Worm (Caenorhabditis elegans) whole organism, L2 larva: ENCODE measurements around the gene unc-47.

Experiments
- R02D3.7 ChIP-seq: fragments of 150-350 bp; optimal IDR thresholded peaks from 2 replicates; lab custom pipeline; 2014; ENCODE audit warnings: missing biosample characterization, missing genetic modification characterization
- ama-1 ChIP-seq: fragments of 150-350 bp; optimal IDR thresholded peaks from 2 replicates; lab custom pipeline; 2018; ENCODE audit warnings: inconsistent platforms

DNA sequence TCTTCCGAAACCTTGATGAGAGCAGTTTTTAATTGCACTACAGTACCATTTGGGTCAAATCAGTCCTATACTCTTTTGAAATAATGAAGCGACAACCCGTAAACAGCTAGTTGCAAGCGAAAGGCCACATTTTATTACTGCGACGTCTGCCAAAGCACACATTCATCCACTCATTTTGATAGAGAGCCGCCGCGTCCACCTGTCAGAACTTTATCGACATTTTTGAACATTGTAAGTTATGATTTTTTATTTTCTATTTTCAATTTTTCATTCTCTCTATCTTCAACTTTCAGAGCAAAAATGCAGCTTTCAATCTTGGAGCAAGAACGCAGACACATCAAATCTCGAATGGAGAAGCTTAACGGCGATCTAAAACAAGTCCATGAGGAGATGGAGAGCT is 45.3 kb downstream of the unc-47 start, which contains the start of gene K08E5.6:
- TF ChIP-seq R02D3.7 (tag; lab: Kevin White, UChicago) (no peak), ama-1 (lab: Kevin White, UChicago) (no peak)
